Worm (Caenorhabditis elegans): ENCODE results near the gene gst-40.

DNA sequence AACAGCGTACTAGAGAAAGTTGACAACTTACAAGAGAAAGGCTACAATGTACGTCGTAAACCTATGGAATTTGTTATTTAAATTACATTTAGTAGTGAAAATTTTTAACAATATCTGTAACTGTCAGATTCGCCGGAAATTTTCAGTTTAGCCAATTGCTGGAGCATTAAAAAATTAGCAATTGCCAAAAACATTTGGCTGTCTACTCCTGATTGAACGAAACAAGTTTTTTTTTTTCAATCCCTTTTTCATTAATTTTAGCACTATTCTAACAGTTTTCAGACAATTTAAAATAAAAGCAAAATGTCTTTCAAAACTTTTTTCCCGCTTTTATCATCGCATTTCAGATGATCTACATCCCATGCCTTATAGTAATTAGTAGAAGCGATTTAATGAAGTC is 3.3 kb upstream of the gst-40 start:
- TF ChIP-seq skn-1 (tag; optimal IDR thresholded peaks at IDR 0.05): no peak
- no peak for TF ChIP-seq dpl-1 (GFP tag; optimal IDR thresholded peaks at IDR 0.05)
- no peak for TF ChIP-seq lin-13 (GFP tag; optimal IDR thresholded peaks at IDR 0.05)
- no peak for TF ChIP-seq ZK546.5 (tag; optimal IDR thresholded peaks at IDR 0.05)
- TF ChIP-seq snpc-4 (tag; optimal IDR thresholded peaks at IDR 0.05): no peak
- TF ChIP-seq mep-1 (tag; optimal IDR thresholded peaks at IDR 0.05): no peak
- no peak for TF ChIP-seq F49E8.2 (tag; optimal IDR thresholded peaks at IDR 0.05; ENCODE audit: borderline replicate concordance)
- TF ChIP-seq spr-1 (tag; optimal IDR thresholded peaks at IDR 0.05): no peak
- TF ChIP-seq mdl-1 (tag; optimal IDR thresholded peaks at IDR 0.05): no peak
- TF ChIP-seq unc-39 (tag; optimal IDR thresholded peaks at IDR 0.05): no peak
- peak in 1 of 2 experiments; percentile 94 for TF ChIP-seq unc-62 (GFP tag; optimal IDR thresholded peaks at IDR 0.05 in 1 of 2)
- no peak for TF ChIP-seq unc-62 (tag; optimal IDR thresholded peaks at IDR 0.05)
- no peak for TF ChIP-seq lsy-2 (tag; optimal IDR thresholded peaks at IDR 0.05)
- TF ChIP-seq ceh-82 (tag; optimal IDR thresholded peaks at IDR 0.05): no peak
- TF ChIP-seq nhr-77 (tag; optimal IDR thresholded peaks at IDR 0.05): no peak

Measured in whole organism, L4 larva.